Worm (Caenorhabditis elegans): ENCODE data around the gene srw-1.

DNA sequence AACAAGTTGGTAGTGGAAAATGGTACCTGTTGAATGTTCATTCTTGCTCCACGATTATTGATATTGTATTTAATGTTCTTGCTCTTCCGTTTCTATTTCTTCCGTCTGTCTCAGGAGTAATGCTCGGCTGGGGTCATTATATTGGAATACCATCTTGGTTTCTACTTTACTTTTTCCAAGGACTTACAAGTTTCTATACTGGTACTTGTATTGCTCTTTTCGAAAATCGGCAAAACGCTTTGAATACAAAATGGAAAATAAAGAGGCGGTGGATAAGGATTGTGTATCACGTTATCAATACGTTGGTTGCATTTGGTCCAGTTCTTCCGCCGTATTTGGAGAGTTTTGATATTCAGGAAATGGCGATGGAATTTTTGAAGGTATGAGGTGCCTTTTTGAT is 46.0 kb upstream of the srw-1 start:
- TF ChIP-seq dmd-6 (GFP tag; IDR thresholded peaks at IDR 0.05) (no peak), madf-5 (GFP tag; IDR thresholded peaks at IDR 0.05) (no peak), unc-62 (GFP tag; optimal IDR thresholded peaks at IDR 0.05 in 1 of 2) (peak in 1 of 2 experiments; percentile 56), unc-62 (tag; optimal IDR thresholded peaks at IDR 0.05) (no peak), F26F4.8 (GFP tag; conservative IDR thresholded peaks at IDR 0.05) (no peak), nhr-25 (tag; optimal IDR thresholded peaks at IDR 0.05; ENCODE audit: borderline replicate concordance, insufficient read depth) (no peak), F49E8.2 (tag; optimal IDR thresholded peaks at IDR 0.05; ENCODE audit: borderline replicate concordance) (no peak), ces-1 (GFP tag; optimal IDR thresholded peaks at IDR 0.05) (no peak), lir-3 (tag; optimal IDR thresholded peaks at IDR 0.05) (no peak), zip-2 (tag; optimal IDR thresholded peaks at IDR 0.05) (no peak), daf-19 (GFP tag; conservative IDR thresholded peaks at IDR 0.05) (no peak)

Measured in whole organism, L4 larva.